ENCODE assay signal across 1 fruit fly cellular context in genomic region chrX:2123013-2123964, dm6.
A peak's percentile ranks its signal among the peaks of the same experiment; 100 is the strongest.
TF ChIP-seq lines count a peak whose summit lies in the region.

TSS of gene ph-d (minus strand) at chrX:2123286.

TF ChIP-seq in whole organism, embryonic, 481 proteins besides CTCF, POLR2A, EP300 and RAD21 (continued from another document and continues in another):
- TF ChIP-seq Dp (GFP tag; optimal IDR thresholded peaks at IDR 0.05; lab: Kevin White, UChicago) (peak; percentile 40), CG2199 (GFP tag; IDR thresholded peaks at IDR 0.05; lab: Robert Waterston, UW) (peak; percentile 42; the same call in 1 of the 3 replicates), Oli (tag; optimal IDR thresholded peaks at IDR 0.05; lab: Kevin White, UChicago) (peak; percentile 60), Aef1 (GFP tag; IDR thresholded peaks at IDR 0.05; lab: Robert Waterston, UW) (peak; percentile 37; the same call in 1 of the 3 replicates), NfI (GFP tag; optimal IDR thresholded peaks at IDR 0.05; lab: Kevin White, UChicago) (peak; percentile 31), Blimp-1 (GFP tag; optimal IDR thresholded peaks at IDR 0.05; lab: Kevin White, UChicago) (peak; percentile 52), Xrp1 (GFP tag; IDR thresholded peaks at IDR 0.05; lab: Robert Waterston, UW) (peak; percentile 54; the same call in 1 of the 2 replicates), Ets65A (GFP tag; lab: Kevin White, UChicago) (no peak), CG9727 (GFP tag; optimal IDR thresholded peaks at IDR 0.05; lab: Kevin White, UChicago) (peak; percentile 51), CG13775 (GFP tag; optimal IDR thresholded peaks at IDR 0.05; lab: Kevin White, UChicago) (peak; percentile 27), CG11456 (GFP tag; IDR thresholded peaks at IDR 0.05; lab: Robert Waterston, UW) (peak; percentile 39; the same call in 1 of the 3 replicates), Fer3 (tag; optimal IDR thresholded peaks at IDR 0.05; lab: Kevin White, UChicago) (peak; percentile 31), bcd (GFP tag; optimal IDR thresholded peaks at IDR 0.05; lab: Kevin White, UChicago) (peak; percentile 19), Fer1 (GFP tag; optimal IDR thresholded peaks at IDR 0.05; lab: Kevin White, UChicago) (peak; percentile 48), esg (GFP tag; conservative IDR thresholded peaks at IDR 0.05; lab: Robert Waterston, UW) (0 out of 2 replicates have a peak, but pooled peaks have one; percentile 19), PHDP (tag; optimal IDR thresholded peaks at IDR 0.05; lab: Kevin White, UChicago) (peak; percentile 52), salm (tag; optimal IDR thresholded peaks at IDR 0.05; lab: Kevin White, UChicago) (peak; percentile 32), sr (GFP tag; IDR thresholded peaks at IDR 0.05; lab: Robert Waterston, UW) (no peak), sug (tag; optimal IDR thresholded peaks at IDR 0.05; lab: Kevin White, UChicago) (peak; percentile 56), Xbp1 (GFP tag; optimal IDR thresholded peaks at IDR 0.05; lab: Kevin White, UChicago) (peak; percentile 56), HHEX (GFP tag; optimal IDR thresholded peaks at IDR 0.05; lab: Kevin White, UChicago) (peak; percentile 63), dysf (GFP tag; IDR thresholded peaks at IDR 0.05; lab: Robert Waterston, UW) (peak; percentile 54; the same call in 2 of the 3 replicates), D19A (tag; optimal IDR thresholded peaks at IDR 0.05; lab: Kevin White, UChicago) (peak; percentile 99), cwo (GFP tag; optimal IDR thresholded peaks at IDR 0.05; lab: Kevin White, UChicago) (peak; percentile 5), cad (GFP tag; optimal IDR thresholded peaks at IDR 0.05; lab: Kevin White, UChicago) (no peak), gce (GFP tag; IDR thresholded peaks at IDR 0.05; lab: Robert Waterston, UW) (0 out of 3 replicates have a peak, but pooled peaks have one; percentile 67), D (optimal IDR thresholded peaks at IDR 0.05; lab: Kevin White, UChicago) (peak; percentile 73), D (GFP tag; optimal IDR thresholded peaks at IDR 0.05; lab: Kevin White, UChicago) (peak; percentile 9), Ada2b (GFP tag; IDR thresholded peaks at IDR 0.05; lab: Robert Waterston, UW) (peak; percentile 26; the same call in 1 of the 2 replicates), CG2678 (tag; optimal IDR thresholded peaks at IDR 0.05; lab: Kevin White, UChicago) (peak; percentile 66), Six4 (GFP tag; optimal IDR thresholded peaks at IDR 0.05; lab: Kevin White, UChicago) (no peak), gro (GFP tag; optimal IDR thresholded peaks at IDR 0.05; lab: Kevin White, UChicago) (peak; percentile 30), sd (tag; optimal IDR thresholded peaks at IDR 0.05; lab: Kevin White, UChicago) (peak; percentile 82), Mad (GFP tag; optimal IDR thresholded peaks at IDR 0.05; lab: Kevin White, UChicago) (no peak), pzg (GFP tag; optimal IDR thresholded peaks at IDR 0.05; lab: Kevin White, UChicago) (peak; percentile 13), CG34224 (GFP tag; IDR thresholded peaks at IDR 0.05; lab: Robert Waterston, UW; ENCODE audit: partially characterized antibody) (peak; percentile 23; the same call in 2 of the 3 replicates), CG4360 (GFP tag; IDR thresholded peaks at IDR 0.05; lab: Robert Waterston, UW) (0 out of 2 replicates have a peak, but pooled peaks have one; percentile 17), mld (GFP tag; IDR thresholded peaks at IDR 0.05; lab: Robert Waterston, UW; ENCODE audit: partially characterized antibody) (no peak; the same call in 2 of the 3 replicates), Usf (GFP tag; optimal IDR thresholded peaks at IDR 0.05; lab: Kevin White, UChicago) (peak; percentile 5), caup (GFP tag; optimal IDR thresholded peaks at IDR 0.05; lab: Kevin White, UChicago; ENCODE audit: severe bottlenecking) (peak; percentile 42), dmrt99B (tag; optimal IDR thresholded peaks at IDR 0.05; lab: Kevin White, UChicago) (peak; percentile 63), ash1 (GFP tag; optimal IDR thresholded peaks at IDR 0.05; lab: Kevin White, UChicago) (peak; percentile 80), CG11723 (GFP tag; optimal IDR thresholded peaks at IDR 0.05; lab: Kevin White, UChicago) (peak; percentile 55), vfl (GFP tag; optimal IDR thresholded peaks at IDR 0.05; lab: Kevin White, UChicago) (peak; percentile 1), tgo (GFP tag; IDR thresholded peaks at IDR 0.05; lab: Robert Waterston, UW) (no peak), HLH4C (GFP tag; IDR thresholded peaks at IDR 0.05; lab: Robert Waterston, UW; ENCODE audit: partially characterized antibody) (0 out of 3 replicates have a peak, but pooled peaks have one; percentile 33), TFAM (GFP tag; optimal IDR thresholded peaks at IDR 0.05; lab: Kevin White, UChicago) (no peak), CG7556 (GFP tag; optimal IDR thresholded peaks at IDR 0.05; lab: Kevin White, UChicago) (peak; percentile 64), CG15696 (tag; optimal IDR thresholded peaks at IDR 0.05; lab: Kevin White, UChicago) (peak; percentile 20), Opbp (GFP tag; IDR thresholded peaks at IDR 0.05; lab: Robert Waterston, UW; ENCODE audit: partially characterized antibody) (peak; percentile 50; the same call in 2 of the 3 replicates), CG30431 (GFP tag; optimal IDR thresholded peaks at IDR 0.05; lab: Kevin White, UChicago) (peak; percentile 38), zfh2 (GFP tag; optimal IDR thresholded peaks at IDR 0.05; lab: Kevin White, UChicago) (no peak), CG18011 (GFP tag; optimal IDR thresholded peaks at IDR 0.05; lab: Kevin White, UChicago) (no peak), wdn (GFP tag; IDR thresholded peaks at IDR 0.05; lab: Robert Waterston, UW) (0 out of 2 replicates have a peak, but pooled peaks have one; percentile 5), cg (GFP tag; optimal IDR thresholded peaks at IDR 0.05; lab: Kevin White, UChicago) (peak; percentile 97), E2f1 (GFP tag; IDR thresholded peaks at IDR 0.05; lab: Robert Waterston, UW) (peak; percentile 42; the same call in 1 of the 2 replicates), nau (GFP tag; optimal IDR thresholded peaks at IDR 0.05; lab: Kevin White, UChicago) (peak; percentile 47), CG17359 (tag; optimal IDR thresholded peaks at IDR 0.05; lab: Kevin White, UChicago) (peak; percentile 53), NFAT (GFP tag; IDR thresholded peaks at IDR 0.05; lab: Robert Waterston, UW) (peak; percentile 45), grau (tag; optimal IDR thresholded peaks at IDR 0.05; lab: Kevin White, UChicago) (peak; percentile 42), CG8359 (GFP tag; optimal IDR thresholded peaks at IDR 0.05; lab: Kevin White, UChicago; ENCODE audit: borderline replicate concordance) (peak; percentile 18), rib (GFP tag; IDR thresholded peaks at IDR 0.05; lab: Robert Waterston, UW) (no peak), Ssrp (tag; optimal IDR thresholded peaks at IDR 0.05; lab: Kevin White, UChicago) (peak; percentile 47), CG1647 (GFP tag; optimal IDR thresholded peaks at IDR 0.05; lab: Kevin White, UChicago) (peak; percentile 33), exex (tag; optimal IDR thresholded peaks at IDR 0.05; lab: Kevin White, UChicago) (peak; percentile 30), CG32772 (GFP tag; IDR thresholded peaks at IDR 0.05; lab: Robert Waterston, UW) (0 out of 2 replicates have a peak, but pooled peaks have one; percentile 6), gem (tag; optimal IDR thresholded peaks at IDR 0.05; lab: Kevin White, UChicago) (peak; percentile 74), CrebB (tag; optimal IDR thresholded peaks at IDR 0.05; lab: Kevin White, UChicago) (no peak), CG18619 (GFP tag; optimal IDR thresholded peaks at IDR 0.05; lab: Kevin White, UChicago) (peak; percentile 38), CG3407 (GFP tag; optimal IDR thresholded peaks at IDR 0.05; lab: Kevin White, UChicago) (peak; percentile 25), bab2 (GFP tag; optimal IDR thresholded peaks at IDR 0.05; lab: Kevin White, UChicago) (peak; percentile 7), CG4820 (GFP tag; optimal IDR thresholded peaks at IDR 0.05; lab: Kevin White, UChicago) (no peak), CG31224 (GFP tag; IDR thresholded peaks at IDR 0.05; lab: Robert Waterston, UW) (peak; percentile 19; the same call in 1 of the 2 replicates), CG9817 (tag; optimal IDR thresholded peaks at IDR 0.05; lab: Kevin White, UChicago) (peak; percentile 13), Ets97D (GFP tag; optimal IDR thresholded peaks at IDR 0.05; lab: Kevin White, UChicago) (peak; percentile 43), gcm (GFP tag; optimal IDR thresholded peaks at IDR 0.05; lab: Kevin White, UChicago) (peak; percentile 2), grn (GFP tag; optimal IDR thresholded peaks at IDR 0.05; lab: Kevin White, UChicago) (no peak), Stat92E (GFP tag; optimal IDR thresholded peaks at IDR 0.05; lab: Kevin White, UChicago) (peak in 1 of 3 experiments; percentile 62), Hsf (GFP tag; optimal IDR thresholded peaks at IDR 0.05; lab: Kevin White, UChicago) (peak; percentile 29), knrl (GFP tag; IDR thresholded peaks at IDR 0.05; lab: Robert Waterston, UW; ENCODE audit: partially characterized antibody) (0 out of 3 replicates have a peak, but pooled peaks have one; percentile 24), peb (GFP tag; IDR thresholded peaks at IDR 0.05; lab: Robert Waterston, UW) (no peak), CG31441 (GFP tag; IDR thresholded peaks at IDR 0.05; lab: Robert Waterston, UW) (peak; percentile 63), Dip3 (GFP tag; optimal IDR thresholded peaks at IDR 0.05; lab: Kevin White, UChicago) (peak; percentile 7), Dbx (GFP tag; IDR thresholded peaks at IDR 0.05; lab: Robert Waterston, UW) (peak; percentile 32; the same call in 1 of the 3 replicates), CG11504 (tag; optimal IDR thresholded peaks at IDR 0.05; lab: Kevin White, UChicago) (peak; percentile 60), CG8290 (GFP tag; optimal IDR thresholded peaks at IDR 0.05; lab: Kevin White, UChicago) (no peak), CG8290 (tag; optimal IDR thresholded peaks at IDR 0.05; lab: Kevin White, UChicago) (peak in 1 of 2 experiments; percentile 69), CG8924 (tag; optimal IDR thresholded peaks at IDR 0.05; lab: Kevin White, UChicago) (peak; percentile 59), Sox100B (GFP tag; optimal IDR thresholded peaks at IDR 0.05; lab: Kevin White, UChicago) (peak; percentile 60), CG7271 (tag; optimal IDR thresholded peaks at IDR 0.05; lab: Kevin White, UChicago) (no peak), abd-A (tag; optimal IDR thresholded peaks at IDR 0.05; lab: Kevin White, UChicago) (peak; percentile 95), Mes4 (GFP tag; optimal IDR thresholded peaks at IDR 0.05; lab: Kevin White, UChicago) (peak; percentile 41), CG8089 (GFP tag; optimal IDR thresholded peaks at IDR 0.05; lab: Kevin White, UChicago) (no peak), CG2116 (GFP tag; optimal IDR thresholded peaks at IDR 0.05; lab: Kevin White, UChicago) (peak; percentile 47), ttk (GFP tag; IDR thresholded peaks at IDR 0.05; lab: Robert Waterston, UW) (peak; percentile 26), chinmo (GFP tag; IDR thresholded peaks at IDR 0.05; lab: Robert Waterston, UW; ENCODE audit: partially characterized antibody) (peak; percentile 95; the same call in 3 of the 4 replicates), CG8765 (GFP tag; IDR thresholded peaks at IDR 0.05; lab: Robert Waterston, UW) (0 out of 2 replicates have a peak, but pooled peaks have one; percentile 12), CG6254 (GFP tag; optimal IDR thresholded peaks at IDR 0.05; lab: Kevin White, UChicago) (no peak), CG10979 (tag; optimal IDR thresholded peaks at IDR 0.05; lab: Kevin White, UChicago) (peak; percentile 58), kay (GFP tag; optimal IDR thresholded peaks at IDR 0.05; lab: Kevin White, UChicago) (no peak), Jarid2 (GFP tag; optimal IDR thresholded peaks at IDR 0.05; lab: Kevin White, UChicago) (peak; percentile 91), CG4424 (GFP tag; optimal IDR thresholded peaks at IDR 0.05; lab: Kevin White, UChicago) (peak; percentile 35), Sry-δ (GFP tag; optimal IDR thresholded peaks at IDR 0.05; lab: Kevin White, UChicago) (no peak), CG32767 (GFP tag; IDR thresholded peaks at IDR 0.05; lab: Robert Waterston, UW) (peak; percentile 99), Meics (GFP tag; optimal IDR thresholded peaks at IDR 0.05; lab: Kevin White, UChicago) (peak; percentile 62), pum (GFP tag; optimal IDR thresholded peaks at IDR 0.05; lab: Kevin White, UChicago) (no peak), ken (GFP tag; IDR thresholded peaks at IDR 0.05; lab: Robert Waterston, UW) (0 out of 3 replicates have a peak, but pooled peaks have one; percentile 7), Deaf1 (tag; optimal IDR thresholded peaks at IDR 0.05; lab: Kevin White, UChicago) (peak; percentile 84), CHES-1-like (GFP tag; optimal IDR thresholded peaks at IDR 0.05; lab: Kevin White, UChicago) (peak; percentile 48), dm (GFP tag; optimal IDR thresholded peaks at IDR 0.05; lab: Kevin White, UChicago) (peak; percentile 67), wor (GFP tag; IDR thresholded peaks at IDR 0.05; lab: Robert Waterston, UW) (peak; percentile 30; the same call in 1 of the 2 replicates), B-H1 (GFP tag; IDR thresholded peaks at IDR 0.05; lab: Robert Waterston, UW) (peak; percentile 10; the same call in 1 of the 3 replicates), z (GFP tag; IDR thresholded peaks at IDR 0.05; lab: Robert Waterston, UW) (peak; percentile 78), Neu2 (GFP tag; optimal IDR thresholded peaks at IDR 0.05; lab: Kevin White, UChicago; ENCODE audit: borderline replicate concordance) (peak; percentile 67), Adf1 (GFP tag; IDR thresholded peaks at IDR 0.05; lab: Robert Waterston, UW) (peak; percentile 71), lola (GFP tag; optimal IDR thresholded peaks at IDR 0.05; lab: Kevin White, UChicago) (peak in 1 of 3 experiments; percentile 58), Ravus (GFP tag; IDR thresholded peaks at IDR 0.05; lab: Robert Waterston, UW) (no peak), HmgD (GFP tag; optimal IDR thresholded peaks at IDR 0.05; lab: Kevin White, UChicago) (peak; percentile 58), her (GFP tag; optimal IDR thresholded peaks at IDR 0.05; lab: Kevin White, UChicago) (no peak), CG11093 (GFP tag; IDR thresholded peaks at IDR 0.05; lab: Robert Waterston, UW) (no peak), Drgx (GFP tag; IDR thresholded peaks at IDR 0.05; lab: Robert Waterston, UW) (peak; percentile 91), CG12236 (GFP tag; optimal IDR thresholded peaks at IDR 0.05; lab: Kevin White, UChicago) (no peak), CG9876 (GFP tag; optimal IDR thresholded peaks at IDR 0.05; lab: Kevin White, UChicago) (no peak), Nf-YB (GFP tag; optimal IDR thresholded peaks at IDR 0.05; lab: Kevin White, UChicago) (peak; percentile 95), CG15269 (tag; optimal IDR thresholded peaks at IDR 0.05; lab: Kevin White, UChicago) (peak; percentile 53), CG17568 (GFP tag; optimal IDR thresholded peaks at IDR 0.05; lab: Kevin White, UChicago) (peak; percentile 46)
